Worm (Caenorhabditis elegans) whole organism, L4/young adult: ENCODE results near the gene nlp-26.

Source experiments
- W03F9.2 ChIP-seq: fragments of 150-350 bp; optimal IDR thresholded peaks from 2 replicates; lab custom pipeline; 2014; ENCODE audit warnings: missing biosample characterization, missing genetic modification characterization
- dao-5 ChIP-seq: sonication (generic microtip); optimal IDR thresholded peaks from 2 replicates; lab custom pipeline; 2016; ENCODE audit warnings: missing genotype, missing genetic modification characterization, moderate library complexity, missing compliant biosample characterization
- him-1 ChIP-seq: sonication (generic microtip); optimal IDR thresholded peaks from 2 replicates; lab custom pipeline; 2016; ENCODE audit warnings: missing genotype, missing genetic modification reagents, missing genetic modification characterization, missing compliant biosample characterization

ce11 chrV:19611675-19612345 lies 1.5 kb upstream of the nlp-26 start:
- TF ChIP-seq dao-5 (tag; lab: Kevin White, UChicago): no peak
- TF ChIP-seq W03F9.2: no peak
- no peak for TF ChIP-seq him-1
